Worm (Caenorhabditis elegans) whole organism, L2 larva: ENCODE data around the gene gtf-2H2C.

Experiments
- C34F6.9 ChIP-seq: fragments of 150-350 bp; optimal IDR thresholded peaks from 2 replicates; lab custom pipeline; 2014; ENCODE audit warnings: missing biosample characterization, missing genetic modification characterization
- F13H6.1 ChIP-seq: sonication (generic microtip); optimal IDR thresholded peaks from 2 replicates; lab custom pipeline; 2016; ENCODE audit warnings: missing genetic modification characterization, missing compliant biosample characterization
- R02D3.7 ChIP-seq: fragments of 150-350 bp; optimal IDR thresholded peaks from 2 replicates; lab custom pipeline; 2014; ENCODE audit warnings: missing biosample characterization, missing genetic modification characterization
- Y55F3AM.14 ChIP-seq: fragments of 200-800 bp; sonication (Bioruptor generic); optimal IDR thresholded peaks from 2 replicates; lab custom pipeline; 2018; ENCODE audit warnings: mild to moderate bottlenecking, missing genetic modification characterization, missing compliant biosample characterization
- ZK546.5 ChIP-seq: sonication (generic microtip); optimal IDR thresholded peaks from 2 replicates; lab custom pipeline; 2017; ENCODE audit warnings: missing biosample characterization, missing genetic modification characterization
- alr-1 ChIP-seq: fragments of 150-350 bp; optimal IDR thresholded peaks from 2 replicates; lab custom pipeline; 2014; ENCODE audit warnings: missing biosample characterization, missing genetic modification characterization
- aly-2 ChIP-seq: fragments of 150-350 bp; optimal IDR thresholded peaks from 2 replicates; lab custom pipeline; 2014; ENCODE audit warnings: missing biosample characterization, missing genetic modification characterization
- ama-1 ChIP-seq: fragments of 150-350 bp; optimal IDR thresholded peaks from 2 replicates; lab custom pipeline; 2018; ENCODE audit warnings: inconsistent platforms
- blmp-1 ChIP-seq: sonication (generic microtip); optimal IDR thresholded peaks from 2 replicates; lab custom pipeline; 2017; ENCODE audit warnings: missing genetic modification characterization, mild to moderate bottlenecking, missing compliant biosample characterization, antibody characterized with exemption, moderate library complexity; ENCODE audit not compliant: insufficient read depth
- ceh-16 ChIP-seq: fragments of 150-350 bp; optimal IDR thresholded peaks from 2 replicates; lab custom pipeline; 2014; ENCODE audit warnings: missing biosample characterization, missing genetic modification characterization
- dmd-4 ChIP-seq: sonication (generic microtip); optimal IDR thresholded peaks from 2 replicates; lab custom pipeline; 2017; ENCODE audit warnings: missing biosample characterization, missing genetic modification characterization
- egl-27 ChIP-seq: sonication (generic microtip); optimal IDR thresholded peaks from 3 replicates; lab custom pipeline; 2017; ENCODE audit warnings: missing biosample characterization, missing genetic modification reagents, missing genetic modification characterization
- elt-1 ChIP-seq: fragments of 150-350 bp; optimal IDR thresholded peaks from 2 replicates; lab custom pipeline; 2014; ENCODE audit warnings: missing biosample characterization, missing genetic modification characterization
- fos-1 ChIP-seq: fragments of 150-350 bp; optimal IDR thresholded peaks from 2 replicates; lab custom pipeline; 2014; ENCODE audit warnings: missing biosample characterization, missing genetic modification characterization
- gmeb-1 ChIP-seq: fragments of 150-350 bp; optimal IDR thresholded peaks from 2 replicates; lab custom pipeline; 2014; ENCODE audit warnings: missing biosample characterization, missing genetic modification characterization
- lin-11 ChIP-seq: fragments of 150-350 bp; sonication (generic microtip); optimal IDR thresholded peaks from 2 replicates; lab custom pipeline; 2014; ENCODE audit warnings: missing biosample characterization, missing genetic modification characterization, inconsistent platforms, mixed read lengths
- lin-13 ChIP-seq: fragments of 150-350 bp; optimal IDR thresholded peaks from 2 replicates; lab custom pipeline; 2014; ENCODE audit warnings: missing biosample characterization, missing genetic modification reagents, missing genetic modification characterization
- lin-39 ChIP-seq: fragments of 150-350 bp; optimal IDR thresholded peaks from 2 replicates; lab custom pipeline; 2014; ENCODE audit warnings: missing biosample characterization, missing genetic modification reagents, missing genetic modification characterization
- lsy-2 ChIP-seq, 2 experiments: fragments of 150-350 bp in 1 of 2; sonication (generic microtip) in 1 of 2; optimal IDR thresholded peaks; 2 replicates each; lab custom pipeline; 2014 to 2017; ENCODE audit warnings: missing biosample characterization in 2 of 2, missing genetic modification characterization in 2 of 2
- mab-5 ChIP-seq: fragments of 150-350 bp; optimal IDR thresholded peaks from 2 replicates; lab custom pipeline; 2014; ENCODE audit warnings: missing biosample characterization, missing genetic modification characterization
- mbf-1 ChIP-seq: sonication (generic microtip); optimal IDR thresholded peaks from 2 replicates; lab custom pipeline; 2017; ENCODE audit warnings: missing biosample characterization, missing genetic modification characterization
- mdl-1 ChIP-seq, 2 experiments: fragments of 150-350 bp in 1 of 2; sonication (generic microtip) in 1 of 2; optimal IDR thresholded peaks; 2 replicates each; lab custom pipeline; 2017; ENCODE audit warnings: missing biosample characterization in 2 of 2, missing genetic modification characterization in 2 of 2
- nhr-10 ChIP-seq: sonication (generic microtip); optimal IDR thresholded peaks from 2 replicates; lab custom pipeline; 2017; ENCODE audit warnings: missing biosample characterization, missing genetic modification characterization
- nhr-11 ChIP-seq: fragments of 150-350 bp; optimal IDR thresholded peaks from 2 replicates; lab custom pipeline; 2014; ENCODE audit warnings: missing biosample characterization, missing genetic modification characterization
- nhr-12 ChIP-seq: fragments of 150-350 bp; optimal IDR thresholded peaks from 2 replicates; lab custom pipeline; 2014; ENCODE audit warnings: missing biosample characterization, missing genetic modification characterization
- nhr-21 ChIP-seq: fragments of 150-350 bp; optimal IDR thresholded peaks from 2 replicates; lab custom pipeline; 2014; ENCODE audit warnings: missing biosample characterization, missing genetic modification characterization
- nhr-23 ChIP-seq: fragments of 150-350 bp; optimal IDR thresholded peaks from 2 replicates; lab custom pipeline; 2014; ENCODE audit warnings: missing biosample characterization, missing genetic modification reagents, missing genetic modification characterization
- nhr-25 ChIP-seq: fragments of 150-350 bp; sonication (generic microtip); optimal IDR thresholded peaks from 3 replicates; lab custom pipeline; 2014; ENCODE audit warnings: missing biosample characterization, missing genetic modification characterization
- nhr-6 ChIP-seq: fragments of 150-350 bp; optimal IDR thresholded peaks from 2 replicates; lab custom pipeline; 2014; ENCODE audit warnings: missing biosample characterization, missing genetic modification characterization
- nhr-77 ChIP-seq: fragments of 150-350 bp; optimal IDR thresholded peaks from 2 replicates; lab custom pipeline; 2014; ENCODE audit warnings: missing biosample characterization, missing genetic modification characterization
- skn-1 ChIP-seq: sonication (generic microtip); optimal IDR thresholded peaks from 2 replicates; lab custom pipeline; 2017; ENCODE audit warnings: missing biosample characterization, missing genetic modification characterization
- sma-3 ChIP-seq: sonication (generic microtip); optimal IDR thresholded peaks from 2 replicates; lab custom pipeline; 2016; ENCODE audit warnings: missing genetic modification reagents, missing genetic modification characterization, missing compliant biosample characterization
- sma-9 ChIP-seq, 2 experiments: fragments of 150-350 bp in 1 of 2; sonication (generic microtip) in 1 of 2; optimal IDR thresholded peaks; 2 replicates each; lab custom pipeline; 2014 to 2016; ENCODE audit warnings: missing genetic modification characterization in 2 of 2, mild to moderate bottlenecking in 1 of 2, missing biosample characterization in 1 of 2, missing compliant biosample characterization in 1 of 2, missing genetic modification reagents in 1 of 2, moderate library complexity in 1 of 2
- unc-39 ChIP-seq: fragments of 150-350 bp; optimal IDR thresholded peaks from 2 replicates; lab custom pipeline; 2014; ENCODE audit warnings: missing biosample characterization, missing genetic modification characterization
- unc-55 ChIP-seq: fragments of 150-350 bp; sonication (generic microtip); optimal IDR thresholded peaks from 3 replicates; lab custom pipeline; 2014; ENCODE audit warnings: missing biosample characterization, missing genetic modification reagents, missing genetic modification characterization
- unc-62 ChIP-seq: fragments of 150-350 bp; optimal IDR thresholded peaks from 2 replicates; lab custom pipeline; 2014; ENCODE audit warnings: missing biosample characterization, missing genetic modification reagents, missing genetic modification characterization
- zag-1 ChIP-seq: fragments of 150-350 bp; optimal IDR thresholded peaks from 2 replicates; lab custom pipeline; 2014; ENCODE audit warnings: missing biosample characterization, missing genetic modification characterization
- ztf-1 ChIP-seq: fragments of 200-800 bp; sonication (Bioruptor generic); conservative IDR thresholded peaks from 2 replicates; pipeline ENCODE4 v1.3.6; 2022; ENCODE audit warnings: missing genetic modification characterization, missing compliant biosample characterization
- ztf-11 ChIP-seq: sonication (generic microtip); optimal IDR thresholded peaks from 2 replicates; lab custom pipeline; 2017; ENCODE audit warnings: missing biosample characterization, missing genetic modification characterization
- ztf-4 ChIP-seq: fragments of 150-350 bp; optimal IDR thresholded peaks from 2 replicates; lab custom pipeline; 2014; ENCODE audit warnings: missing biosample characterization, missing genetic modification characterization

gtf-2H2C gene

DNA sequence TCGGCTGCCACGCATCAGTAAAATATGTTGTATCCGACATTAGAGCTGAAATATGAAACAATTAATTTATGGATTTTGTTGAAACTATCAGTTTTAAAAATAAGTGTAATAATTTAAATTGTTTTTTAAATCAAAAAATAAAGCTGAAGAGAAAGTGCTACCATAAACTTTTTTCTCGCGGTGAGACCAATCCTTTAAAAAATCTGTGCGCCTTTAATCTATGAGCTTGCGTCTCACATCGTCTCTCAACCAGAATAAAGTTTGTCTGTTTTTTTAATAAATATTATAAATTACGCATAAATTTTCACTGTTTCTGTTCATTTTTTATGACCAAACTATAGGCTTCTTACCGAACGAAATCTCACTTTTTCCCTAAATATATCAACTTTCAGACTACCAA is 7.3 kb downstream of the gtf-2H2C start, which contains the start of gene T16H12.3:
Gene T16H12.3 (minus strand): TSS at position 51 of the 400 bp plus-strand sequence.
- TF ChIP-seq nhr-12 (tag; lab: Kevin White, UChicago) (no peak), skn-1 (tag; lab: Kevin White, UChicago) (no peak), elt-1 (tag; lab: Kevin White, UChicago) (no peak), R02D3.7 (tag; lab: Kevin White, UChicago) (no peak), alr-1 (tag; lab: Kevin White, UChicago) (no peak), ztf-11 (tag; lab: Kevin White, UChicago) (no peak), mdl-1 (tag; optimal IDR thresholded peaks at IDR 0.05; lab: Kevin White, UChicago) (no peak), unc-39 (tag; lab: Kevin White, UChicago) (no peak), F13H6.1 (tag; lab: Kevin White, UChicago) (no peak), nhr-21 (tag; lab: Kevin White, UChicago) (no peak), fos-1 (tag; lab: Kevin White, UChicago) (no peak), ztf-1 (no peak), sma-9 (GFP tag; optimal IDR thresholded peaks at IDR 0.05; lab: Kevin White, UChicago) (no peak), sma-9 (tag; optimal IDR thresholded peaks at IDR 0.05; lab: Kevin White, UChicago) (no peak), C34F6.9 (tag; lab: Kevin White, UChicago) (no peak), gmeb-1 (no peak), aly-2 (no peak), lsy-2 (tag; optimal IDR thresholded peaks at IDR 0.05; lab: Kevin White, UChicago) (no peak), unc-55 (GFP tag; lab: Kevin White, UChicago) (no peak)
- TF ChIP-seq, all 48 proteins: peak for 0

DNA sequence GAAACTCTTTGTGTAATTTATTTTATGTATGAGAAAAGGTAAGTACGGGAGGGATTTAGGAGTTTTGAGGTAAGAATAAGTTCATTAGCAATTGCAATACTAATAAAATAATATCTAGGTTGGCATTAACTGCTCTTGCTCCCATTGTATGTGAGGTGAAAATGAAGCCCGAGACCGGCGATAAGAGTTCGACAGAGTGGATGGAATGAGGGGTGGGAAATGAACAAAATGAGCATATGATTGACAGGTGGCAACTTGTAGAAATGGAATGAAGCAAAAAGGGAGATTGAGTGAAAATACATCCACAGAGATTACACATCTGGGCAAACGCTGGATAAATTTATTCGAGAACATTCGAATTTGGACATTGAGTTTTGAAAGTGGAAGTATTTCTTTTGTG is 11.8 kb downstream of the gtf-2H2C start:
- no peak for TF ChIP-seq fos-1 (tag; lab: Kevin White, UChicago)
- TF ChIP-seq nhr-77, result no peak
- no peak for TF ChIP-seq dmd-4 (tag; lab: Kevin White, UChicago)
- no peak for TF ChIP-seq sma-9 (GFP tag; optimal IDR thresholded peaks at IDR 0.05; lab: Kevin White, UChicago)
- TF ChIP-seq sma-9 (tag; optimal IDR thresholded peaks at IDR 0.05; lab: Kevin White, UChicago), result no peak
- TF ChIP-seq lin-11, result no peak
- TF ChIP-seq nhr-25 (tag; lab: Kevin White, UChicago), result no peak
- no peak for TF ChIP-seq nhr-11
- TF ChIP-seq nhr-23, result no peak
- TF ChIP-seq ceh-16 (tag; lab: Kevin White, UChicago), result no peak
- TF ChIP-seq unc-55 (GFP tag; lab: Kevin White, UChicago), result no peak
- no peak for TF ChIP-seq unc-39 (tag; lab: Kevin White, UChicago)
- TF ChIP-seq sma-3 (GFP tag; lab: Kevin White, UChicago), result no peak
- no peak for TF ChIP-seq mab-5
- no peak for TF ChIP-seq elt-1 (tag; lab: Kevin White, UChicago)
- TF ChIP-seq ZK546.5 (tag; lab: Kevin White, UChicago), result no peak
- no peak for TF ChIP-seq Y55F3AM.14 (GFP tag; lab: Kevin White, UChicago)
- TF ChIP-seq mbf-1 (tag; lab: Kevin White, UChicago), result no peak
- no peak for TF ChIP-seq nhr-10
- no peak for TF ChIP-seq lin-13 (GFP tag; lab: Kevin White, UChicago)
- no peak for TF ChIP-seq lsy-2 (tag; optimal IDR thresholded peaks at IDR 0.05; lab: Kevin White, UChicago)

DNA sequence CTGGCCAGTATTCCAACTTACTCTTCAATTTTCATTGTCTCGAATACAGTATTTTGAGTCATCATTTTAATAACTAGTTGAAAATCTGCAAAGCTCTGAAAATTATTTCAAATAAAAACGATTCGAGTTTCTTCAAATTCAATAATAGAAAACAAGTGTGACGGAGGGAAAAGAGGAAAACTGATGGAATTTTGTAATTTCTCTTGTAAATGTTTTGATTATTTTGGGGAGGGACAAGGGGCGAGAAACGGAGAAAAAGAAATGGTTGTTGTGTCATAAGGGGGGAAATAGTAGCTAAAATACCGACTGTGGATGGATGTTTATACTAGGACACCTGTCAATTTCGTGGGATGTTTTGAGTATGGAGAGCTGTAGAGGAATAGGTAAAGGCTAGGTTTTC is 12.4 kb downstream of the gtf-2H2C start, which contains the start of gene T16G12.9:
Gene T16G12.9 (minus strand): TSS at position 101 of the 400 bp plus-strand sequence.
- TF ChIP-seq elt-1 (tag; lab: Kevin White, UChicago) (no peak), lin-13 (GFP tag; lab: Kevin White, UChicago) (no peak), lin-39 (tag; lab: Kevin White, UChicago) (no peak), nhr-77 (no peak), ama-1 (lab: Kevin White, UChicago) (no peak), nhr-6 (tag; lab: Kevin White, UChicago) (no peak)

DNA sequence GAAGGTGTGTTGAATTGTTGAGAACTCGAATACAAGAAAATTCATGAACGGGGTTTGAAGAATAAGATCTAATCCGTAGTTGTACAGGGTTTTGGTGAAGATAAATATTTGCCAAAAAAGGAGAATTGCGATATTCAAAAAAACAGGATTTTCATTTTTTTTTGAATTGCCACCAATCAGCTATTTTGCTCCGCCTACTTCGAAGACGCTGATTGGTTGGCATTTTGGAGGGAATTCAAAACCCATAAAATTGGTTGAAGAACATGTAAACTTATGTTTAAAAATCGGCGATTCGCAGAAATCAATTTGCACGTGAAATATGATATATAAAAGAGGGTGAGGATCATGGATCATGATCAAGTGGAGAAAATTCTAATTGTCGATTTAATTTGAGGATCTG is 14.5 kb downstream of the gtf-2H2C start:
- TF ChIP-seq nhr-25 (tag; lab: Kevin White, UChicago) (no peak), aly-2 (no peak), egl-27 (tag; lab: Kevin White, UChicago) (no peak), ceh-16 (tag; lab: Kevin White, UChicago) (no peak), unc-62 (GFP tag; lab: Kevin White, UChicago) (no peak), blmp-1 (tag; lab: Kevin White, UChicago) (no peak), gmeb-1 (no peak), lin-13 (GFP tag; lab: Kevin White, UChicago) (no peak), lsy-2 (tag; optimal IDR thresholded peaks at IDR 0.05; lab: Kevin White, UChicago) (no peak), ZK546.5 (tag; lab: Kevin White, UChicago) (no peak), nhr-21 (tag; lab: Kevin White, UChicago) (no peak), nhr-77 (no peak), nhr-10 (no peak), unc-39 (tag; lab: Kevin White, UChicago) (no peak), fos-1 (tag; lab: Kevin White, UChicago) (no peak), ztf-4 (tag; lab: Kevin White, UChicago) (no peak), mab-5 (no peak), zag-1 (tag; lab: Kevin White, UChicago) (no peak), nhr-23 (no peak)
- TF ChIP-seq, all 48 proteins: peak for 0
